Fruit fly (Drosophila melanogaster): Measurements from ENCODE around the gene Sfp26Ac.

Sfp26Ac gene

DNA sequence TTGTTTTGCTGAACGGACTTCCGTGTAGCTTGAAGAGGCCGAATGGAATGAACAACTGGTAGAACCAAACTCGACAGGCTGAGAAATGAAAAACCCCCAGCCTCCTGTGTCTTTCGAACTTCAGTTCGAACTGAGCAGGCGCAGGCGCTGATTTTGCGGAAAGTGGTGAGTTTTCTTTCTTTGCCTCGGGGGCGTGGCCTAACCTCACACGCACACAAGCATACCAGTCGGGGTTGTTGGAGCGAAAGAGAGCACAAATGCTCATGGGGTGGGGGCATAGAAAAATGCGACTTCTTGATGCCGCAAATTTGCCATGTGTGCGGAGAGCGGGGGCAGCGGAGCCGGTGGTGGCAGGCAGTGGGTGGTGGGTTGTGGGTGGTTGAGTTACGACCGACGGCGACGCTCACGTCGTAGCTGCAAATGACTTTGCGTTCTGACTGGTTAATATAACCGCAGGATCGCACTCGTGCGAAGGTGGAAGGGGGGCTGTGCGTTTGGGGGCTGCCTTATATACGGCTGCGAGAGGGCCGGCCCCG lies 39.1 kb upstream of the Sfp26Ac start, which contains the start of gene CG9016 (continued):
- no peak for TF ChIP-seq kay (GFP tag; optimal IDR thresholded peaks at IDR 0.05)
- TF ChIP-seq CG1602 (GFP tag; optimal IDR thresholded peaks at IDR 0.05), result no peak
- TF ChIP-seq so (GFP tag; IDR thresholded peaks at IDR 0.05), result 0 out of 3 replicates have a peak, but pooled peaks have one; percentile 17
- TF ChIP-seq H15 (GFP tag; IDR thresholded peaks at IDR 0.05), result no peak
- no peak for TF ChIP-seq btn (GFP tag; optimal IDR thresholded peaks at IDR 0.05)
- no peak for TF ChIP-seq CG6854 (GFP tag; optimal IDR thresholded peaks at IDR 0.05)
- no peak for TF ChIP-seq Sry-β (GFP tag; optimal IDR thresholded peaks at IDR 0.05)
- peak; percentile 33; the same call in 1 of the 2 replicates for TF ChIP-seq CG42726 (GFP tag; IDR thresholded peaks at IDR 0.05; ENCODE audit: partially characterized antibody)
- TF ChIP-seq Hr3 (GFP tag; optimal IDR thresholded peaks at IDR 0.05), result no peak
- TF ChIP-seq Nf-YC (tag; optimal IDR thresholded peaks at IDR 0.05), result peak; percentile 97
- TF ChIP-seq disco-r (GFP tag; optimal IDR thresholded peaks at IDR 0.05), result no peak
- TF ChIP-seq crol (GFP tag; IDR thresholded peaks at IDR 0.05), result peak; percentile 89
- TF ChIP-seq PHDP (tag; optimal IDR thresholded peaks at IDR 0.05), result no peak
- no peak for TF ChIP-seq Doc3 (GFP tag; IDR thresholded peaks at IDR 0.05; ENCODE audit: partially characterized antibody)
- no peak for TF ChIP-seq CG31441 (GFP tag; IDR thresholded peaks at IDR 0.05)
- TF ChIP-seq odd (GFP tag; optimal IDR thresholded peaks at IDR 0.05), result no peak
- no peak for TF ChIP-seq CG9727 (GFP tag; optimal IDR thresholded peaks at IDR 0.05)
- TF ChIP-seq CG13424 (tag; optimal IDR thresholded peaks at IDR 0.05), result no peak
- TF ChIP-seq CG3838 (GFP tag; optimal IDR thresholded peaks at IDR 0.05), result no peak
- TF ChIP-seq Fer3 (tag; optimal IDR thresholded peaks at IDR 0.05), result no peak
- no peak for TF ChIP-seq CG12391 (tag; optimal IDR thresholded peaks at IDR 0.05)
- TF ChIP-seq bigmax (GFP tag; optimal IDR thresholded peaks at IDR 0.05), result no peak
- no peak for TF ChIP-seq chif (GFP tag; optimal IDR thresholded peaks at IDR 0.05)
- no peak for TF ChIP-seq CG17802 (tag; optimal IDR thresholded peaks at IDR 0.05)
- TF ChIP-seq CG3407 (GFP tag; optimal IDR thresholded peaks at IDR 0.05), result no peak
- no peak for TF ChIP-seq CG11093 (GFP tag; IDR thresholded peaks at IDR 0.05)
- TF ChIP-seq Vsx1 (GFP tag; optimal IDR thresholded peaks at IDR 0.05), result no peak
- TF ChIP-seq ewg (GFP tag; optimal IDR thresholded peaks at IDR 0.05), result peak; percentile 86
- no peak for TF ChIP-seq CG18011 (GFP tag; optimal IDR thresholded peaks at IDR 0.05)
- 0 out of 2 replicates have a peak, but pooled peaks have one; percentile 28 for TF ChIP-seq toy (GFP tag; IDR thresholded peaks at IDR 0.05)
- TF ChIP-seq CG5180 (GFP tag; optimal IDR thresholded peaks at IDR 0.05), result peak; percentile 46
- TF ChIP-seq MBD-R2 (GFP tag; IDR thresholded peaks at IDR 0.05), result no peak
- no peak for TF ChIP-seq Meics (GFP tag; optimal IDR thresholded peaks at IDR 0.05)
- no peak for TF ChIP-seq dmrt11E (tag; optimal IDR thresholded peaks at IDR 0.05)
- no peak for TF ChIP-seq CG12769 (tag; optimal IDR thresholded peaks at IDR 0.05)
- no peak for TF ChIP-seq CG17829 (tag; optimal IDR thresholded peaks at IDR 0.05)
- TF ChIP-seq Trl (optimal IDR thresholded peaks at IDR 0.05), result peak in 1 of 2 experiments; percentile 9
- no peak for TF ChIP-seq Trl (GFP tag; optimal IDR thresholded peaks at IDR 0.05)
- peak; percentile 27 for TF ChIP-seq pros (GFP tag; optimal IDR thresholded peaks at IDR 0.05)
- TF ChIP-seq lab (GFP tag; optimal IDR thresholded peaks at IDR 0.05), result no peak
- TF ChIP-seq CG7372 (GFP tag; IDR thresholded peaks at IDR 0.05), result no peak
- TF ChIP-seq Jarid2 (GFP tag; optimal IDR thresholded peaks at IDR 0.05), result peak; percentile 25
- TF ChIP-seq mirr (GFP tag; optimal IDR thresholded peaks at IDR 0.05), result no peak
- TF ChIP-seq Adf1 (GFP tag; IDR thresholded peaks at IDR 0.05), result peak; percentile 80
- no peak for TF ChIP-seq Aef1 (GFP tag; IDR thresholded peaks at IDR 0.05)
- TF ChIP-seq nerfin-1 (tag; optimal IDR thresholded peaks at IDR 0.05), result peak; percentile 5
- no peak for TF ChIP-seq C15 (GFP tag; IDR thresholded peaks at IDR 0.05)
- no peak for TF ChIP-seq chn (GFP tag; optimal IDR thresholded peaks at IDR 0.05)
- TF ChIP-seq aop (GFP tag; IDR thresholded peaks at IDR 0.05), result no peak
- TF ChIP-seq CG15696 (tag; optimal IDR thresholded peaks at IDR 0.05), result no peak
- TF ChIP-seq gce (GFP tag; IDR thresholded peaks at IDR 0.05), result no peak
